Worm (Caenorhabditis elegans) whole organism, L4/young adult: ENCODE measurements around the gene ceh-30.

Source experiments
- W03F9.2 ChIP-seq: fragments of 150-350 bp; optimal IDR thresholded peaks from 2 replicates; lab custom pipeline; 2014; ENCODE audit warnings: missing biosample characterization, missing genetic modification characterization
- dao-5 ChIP-seq: sonication (generic microtip); optimal IDR thresholded peaks from 2 replicates; lab custom pipeline; 2016; ENCODE audit warnings: missing genotype, missing genetic modification characterization, moderate library complexity, missing compliant biosample characterization
- him-1 ChIP-seq: sonication (generic microtip); optimal IDR thresholded peaks from 2 replicates; lab custom pipeline; 2016; ENCODE audit warnings: missing genotype, missing genetic modification reagents, missing genetic modification characterization, missing compliant biosample characterization

ce11 chrX:3023552-3024183 lies 39.7 kb upstream of the ceh-30 start:
- TF ChIP-seq W03F9.2 (tag; lab: Kevin White, UChicago) (no peak), him-1 (no peak), dao-5 (tag; lab: Kevin White, UChicago) (no peak)
